Fruit fly (Drosophila melanogaster) whole organism, embryonic: Measurements from ENCODE around the gene Top3beta.

Experiments used
- Asciz ChIP-seq: fragments of 200-800 bp; sonication (Bioruptor generic); optimal IDR thresholded peaks from 2 replicates; lab custom pipeline; 2017; ENCODE audit warnings: missing biosample characterization, mild to moderate bottlenecking, missing genetic modification characterization, missing genetic modification reagents
- Atf6 ChIP-seq: fragments of 200-800 bp; sonication (Bioruptor generic); IDR thresholded peaks from 2 replicates; pipeline ENCODE4 v1.3.6; 2022; ENCODE audit warnings: missing biosample characterization, missing genetic modification characterization
- Blimp-1 ChIP-seq: fragments of 200-800 bp; sonication (Bioruptor generic); optimal IDR thresholded peaks from 3 replicates; lab custom pipeline; 2018; ENCODE audit warnings: missing biosample characterization, missing genetic modification characterization, mild to moderate bottlenecking, moderate library complexity, missing genetic modification reagents
- CG1024 ChIP-seq: fragments of 200-800 bp; sonication (Bioruptor generic); IDR thresholded peaks from 2 replicates; pipeline ENCODE4 v1.3.6; 2022; ENCODE audit warnings: missing biosample characterization, missing genetic modification characterization
- CG10462 ChIP-seq: fragments of 200-800 bp; sonication (Bioruptor generic); optimal IDR thresholded peaks from 2 replicates; lab custom pipeline; 2016; ENCODE audit warnings: missing biosample characterization, missing genetic modification characterization
- CG11085 ChIP-seq: fragments of 200-800 bp; sonication (Bioruptor generic); IDR thresholded peaks from 2 replicates; pipeline ENCODE4 v1.3.6; 2022; ENCODE audit warnings: missing biosample characterization, missing genetic modification characterization
- CG11504 ChIP-seq: fragments of 200-800 bp; sonication (Bioruptor generic); optimal IDR thresholded peaks from 3 replicates; lab custom pipeline; 2019; ENCODE audit warnings: missing biosample characterization, mild to moderate bottlenecking, missing genetic modification characterization, moderate library complexity
- CG11723 ChIP-seq: fragments of 200-800 bp; sonication (Bioruptor generic); optimal IDR thresholded peaks from 2 replicates; lab custom pipeline; 2017; ENCODE audit warnings: missing biosample characterization, mild to moderate bottlenecking, missing genetic modification characterization
- CG13123 ChIP-seq: fragments of 200-800 bp; sonication (Bioruptor generic); optimal IDR thresholded peaks from 2 replicates; lab custom pipeline; 2016; ENCODE audit warnings: missing biosample characterization, missing genetic modification characterization
- CG13775 ChIP-seq: fragments of 200-800 bp; sonication (Bioruptor generic); optimal IDR thresholded peaks from 3 replicates; lab custom pipeline; 2017; ENCODE audit warnings: missing biosample characterization, mild to moderate bottlenecking, missing genetic modification characterization
- CG15073 ChIP-seq: fragments of 200-800 bp; sonication (Bioruptor generic); optimal IDR thresholded peaks from 2 replicates; lab custom pipeline; 2016; ENCODE audit warnings: missing biosample characterization, missing genetic modification characterization
- CG1647 ChIP-seq: fragments of 200-800 bp; sonication (Bioruptor generic); optimal IDR thresholded peaks from 3 replicates; lab custom pipeline; 2016; ENCODE audit warnings: missing biosample characterization, missing genetic modification characterization
- CG17328 ChIP-seq: fragments of 200-800 bp; sonication (Bioruptor generic); IDR thresholded peaks from 2 replicates; pipeline ENCODE4 v1.3.6; 2022; ENCODE audit warnings: missing biosample characterization, missing genetic modification characterization
- CG1832 ChIP-seq: fragments of 200-800 bp; sonication (Bioruptor generic); optimal IDR thresholded peaks from 2 replicates; lab custom pipeline; 2017; ENCODE audit warnings: missing biosample characterization, mild to moderate bottlenecking, missing genetic modification characterization, inconsistent platforms
- CG32767 ChIP-seq: fragments of 200-800 bp; sonication (Bioruptor generic); IDR thresholded peaks from 2 replicates; pipeline ENCODE4 v1.3.6; 2022; ENCODE audit warnings: missing biosample characterization, missing genetic modification characterization
- CG3407 ChIP-seq: fragments of 200-800 bp; sonication (Bioruptor generic); optimal IDR thresholded peaks from 2 replicates; lab custom pipeline; 2018; ENCODE audit warnings: missing biosample characterization, mild to moderate bottlenecking, missing genetic modification characterization
- CG34224 ChIP-seq: fragments of 200-800 bp; sonication (Bioruptor generic); IDR thresholded peaks from 3 replicates; pipeline ENCODE4 v1.3.6; 2022; ENCODE audit warnings: missing biosample characterization, missing genetic modification characterization; ENCODE audit not compliant: partially characterized antibody
- CG4328 ChIP-seq: fragments of 200-800 bp; sonication (Bioruptor generic); optimal IDR thresholded peaks from 3 replicates; lab custom pipeline; 2017; ENCODE audit warnings: missing biosample characterization, missing genetic modification reagents, missing genetic modification characterization
- CG4617 ChIP-seq: fragments of 200-800 bp; sonication (Bioruptor generic); optimal IDR thresholded peaks from 3 replicates; lab custom pipeline; 2016; ENCODE audit warnings: missing biosample characterization, missing genetic modification characterization, borderline replicate concordance
- CG9727 ChIP-seq: fragments of 200-800 bp; sonication (Bioruptor generic); optimal IDR thresholded peaks from 3 replicates; lab custom pipeline; 2017; ENCODE audit warnings: missing biosample characterization, mild to moderate bottlenecking, missing genetic modification characterization
- CG9817 ChIP-seq: fragments of 200-800 bp; sonication (Bioruptor generic); optimal IDR thresholded peaks from 2 replicates; lab custom pipeline; 2018; ENCODE audit warnings: missing biosample characterization, mild to moderate bottlenecking, missing genetic modification characterization, moderate library complexity
- CTCF ChIP-seq: fragments of 200-800 bp; sonication (Bioruptor generic); optimal IDR thresholded peaks from 2 replicates; lab custom pipeline; 2017; ENCODE audit warnings: missing biosample characterization, mild to moderate bottlenecking, missing genetic modification characterization, moderate library complexity
- D19B ChIP-seq: fragments of 200-800 bp; sonication (Bioruptor generic); optimal IDR thresholded peaks from 2 replicates; lab custom pipeline; 2017; ENCODE audit warnings: missing biosample characterization, mild to moderate bottlenecking, missing genetic modification characterization
- Dad ChIP-seq: fragments of 200-800 bp; sonication (Bioruptor generic); optimal IDR thresholded peaks from 3 replicates; lab custom pipeline; 2016; ENCODE audit warnings: missing biosample characterization, missing genetic modification characterization
- Fer3 ChIP-seq: fragments of 200-800 bp; sonication (Bioruptor generic); optimal IDR thresholded peaks from 2 replicates; lab custom pipeline; 2018; ENCODE audit warnings: missing biosample characterization, mild to moderate bottlenecking, missing genetic modification characterization, moderate library complexity
- HLH3B ChIP-seq: fragments of 200-800 bp; sonication (Bioruptor generic); IDR thresholded peaks from 2 replicates; pipeline ENCODE4 v1.3.6; 2022; ENCODE audit warnings: missing biosample characterization, missing genetic modification characterization
- HLH54F ChIP-seq: fragments of 200-800 bp; sonication (Bioruptor generic); optimal IDR thresholded peaks from 3 replicates; lab custom pipeline; 2016; ENCODE audit warnings: missing biosample characterization, missing genetic modification characterization
- Hey ChIP-seq: fragments of 200-800 bp; sonication (Bioruptor generic); optimal IDR thresholded peaks from 3 replicates; lab custom pipeline; 2018; ENCODE audit warnings: missing biosample characterization, mild to moderate bottlenecking, missing genetic modification characterization
- Myb ChIP-seq: fragments of 200-800 bp; sonication (Bioruptor generic); optimal IDR thresholded peaks from 2 replicates; lab custom pipeline; 2016; ENCODE audit warnings: missing biosample characterization, missing genetic modification characterization
- Nf-YB ChIP-seq: fragments of 200-800 bp; sonication (Bioruptor generic); optimal IDR thresholded peaks from 3 replicates; lab custom pipeline; 2019; ENCODE audit warnings: missing biosample characterization, mild to moderate bottlenecking, missing genetic modification characterization, moderate library complexity
- Sox100B ChIP-seq: fragments of 200-800 bp; sonication (Bioruptor generic); optimal IDR thresholded peaks from 3 replicates; lab custom pipeline; 2018; ENCODE audit warnings: missing biosample characterization, mild to moderate bottlenecking, missing genetic modification characterization
- abd-A ChIP-seq: fragments of 200-800 bp; sonication (Bioruptor generic); optimal IDR thresholded peaks from 3 replicates; lab custom pipeline; 2019; ENCODE audit warnings: missing biosample characterization, mild to moderate bottlenecking, missing genetic modification characterization, moderate library complexity
- al ChIP-seq: fragments of 200-800 bp; sonication (Bioruptor generic); IDR thresholded peaks from 2 replicates; pipeline ENCODE4 v1.3.6; 2022; ENCODE audit warnings: missing biosample characterization, missing genetic modification characterization
- ap ChIP-seq: fragments of 200-800 bp; sonication (Bioruptor generic); IDR thresholded peaks from 2 replicates; pipeline ENCODE4 v1.3.6; 2022; ENCODE audit warnings: missing biosample characterization, missing genetic modification characterization
- bcd ChIP-seq: fragments of 200-800 bp; sonication (Bioruptor generic); optimal IDR thresholded peaks from 2 replicates; lab custom pipeline; 2017; ENCODE audit warnings: missing biosample characterization, mild to moderate bottlenecking, missing genetic modification characterization
- bowl ChIP-seq: fragments of 200-800 bp; sonication (Bioruptor generic); IDR thresholded peaks from 2 replicates; pipeline ENCODE4 v1.3.6; 2022; ENCODE audit warnings: missing biosample characterization, missing genetic modification characterization
- corto ChIP-seq: fragments of 200-800 bp; sonication (Bioruptor generic); optimal IDR thresholded peaks from 2 replicates; lab custom pipeline; 2016; ENCODE audit warnings: missing biosample characterization, mild to moderate bottlenecking, missing genetic modification characterization, moderate library complexity
- dan ChIP-seq: fragments of 200-800 bp; sonication (Bioruptor generic); IDR thresholded peaks from 2 replicates; pipeline ENCODE4 v1.3.6; 2022; ENCODE audit warnings: missing biosample characterization, missing genetic modification characterization
- dmrt99B ChIP-seq: fragments of 200-800 bp; sonication (Bioruptor generic); optimal IDR thresholded peaks from 2 replicates; lab custom pipeline; 2018; ENCODE audit warnings: missing biosample characterization, mild to moderate bottlenecking, missing genetic modification characterization, moderate library complexity
- esg ChIP-seq: fragments of 200-800 bp; sonication (Bioruptor generic); conservative IDR thresholded peaks from 2 replicates; pipeline ENCODE4 v1.3.6; 2022; ENCODE audit warnings: missing biosample characterization, missing genetic modification characterization
- ftz-f1 ChIP-seq: fragments of 200-800 bp; sonication (Bioruptor generic); optimal IDR thresholded peaks from 2 replicates; lab custom pipeline; 2016; ENCODE audit warnings: missing biosample characterization, missing genetic modification characterization
- fu2 ChIP-seq: fragments of 200-800 bp; sonication (Bioruptor generic); optimal IDR thresholded peaks from 2 replicates; lab custom pipeline; 2016; ENCODE audit warnings: missing biosample characterization, missing genetic modification characterization
- grau ChIP-seq: fragments of 200-800 bp; optimal IDR thresholded peaks from 3 replicates; lab custom pipeline; 2019; ENCODE audit warnings: missing biosample characterization, mild to moderate bottlenecking, missing genetic modification characterization, moderate library complexity
- nerfin-2 ChIP-seq: fragments of 200-800 bp; sonication (Bioruptor generic); IDR thresholded peaks from 2 replicates; pipeline ENCODE4 v1.3.6; 2022; ENCODE audit warnings: missing biosample characterization, missing genetic modification characterization; ENCODE audit not compliant: partially characterized antibody
- otp ChIP-seq: fragments of 200-800 bp; sonication (Bioruptor generic); IDR thresholded peaks from 3 replicates; pipeline ENCODE4, ENCODE4 v1.3.6; 2022; ENCODE audit warnings: missing biosample characterization, missing genetic modification characterization
- repo ChIP-seq: fragments of 200-800 bp; sonication (Bioruptor generic); optimal IDR thresholded peaks from 2 replicates; lab custom pipeline; 2016; ENCODE audit warnings: missing biosample characterization, missing genetic modification characterization
- sisA ChIP-seq: fragments of 200-800 bp; sonication (Bioruptor generic); IDR thresholded peaks from 2 replicates; pipeline ENCODE4 v1.3.6; 2022; ENCODE audit warnings: missing biosample characterization, missing genetic modification characterization
- slou ChIP-seq: fragments of 200-800 bp; sonication (Bioruptor generic); optimal IDR thresholded peaks from 3 replicates; lab custom pipeline; 2016; ENCODE audit warnings: missing biosample characterization, missing genetic modification characterization
- slp2 ChIP-seq: fragments of 200-800 bp; sonication (Bioruptor generic); optimal IDR thresholded peaks from 2 replicates; lab custom pipeline; 2016; ENCODE audit warnings: missing biosample characterization, missing genetic modification characterization
- toy ChIP-seq: fragments of 200-800 bp; sonication (Bioruptor generic); IDR thresholded peaks from 2 replicates; pipeline ENCODE4 v1.3.6; 2022; ENCODE audit warnings: missing biosample characterization, missing genetic modification characterization
- ttk ChIP-seq: fragments of 200-800 bp; sonication (Bioruptor generic); IDR thresholded peaks from 2 replicates; pipeline ENCODE4 v2.1.2; 2022; ENCODE audit warnings: missing biosample characterization, missing genetic modification characterization
- tup ChIP-seq: fragments of 200-800 bp; sonication (Bioruptor generic); optimal IDR thresholded peaks from 2 replicates; lab custom pipeline; 2016; ENCODE audit warnings: missing biosample characterization, mild to moderate bottlenecking, missing genetic modification characterization, moderate library complexity
- twi ChIP-seq: fragments of 200-800 bp; optimal IDR thresholded peaks from 2 replicates; lab custom pipeline; 2019; ENCODE audit warnings: missing biosample characterization, mild to moderate bottlenecking, missing genetic modification characterization, moderate library complexity

The Top3beta gene

dm6 chrX:6287842-6288241 is at the start of gene Top3beta, which contains the start of gene wuho (continued):
- TF ChIP-seq CG4328 (GFP tag; lab: Kevin White, UChicago) (no peak), Asciz (GFP tag; lab: Kevin White, UChicago) (no peak), HLH54F (peak; percentile 39), CG17328 (GFP tag; lab: Robert Waterston, UW) (no peak), bcd (GFP tag; lab: Kevin White, UChicago) (peak; percentile 68), CTCF (GFP tag; lab: Kevin White, UChicago) (peak; percentile 29), al (no peak), CG9727 (GFP tag; lab: Kevin White, UChicago) (no peak), esg (GFP tag; lab: Robert Waterston, UW) (no peak), sisA (GFP tag; lab: Robert Waterston, UW) (no peak), nerfin-2 (GFP tag; lab: Robert Waterston, UW) (peak; percentile 18; the same call in 1 of the 2 replicates), repo (peak; percentile 7), dan (no peak), fu2 (GFP tag; lab: Kevin White, UChicago) (no peak), ttk (GFP tag; lab: Robert Waterston, UW) (no peak), CG32767 (GFP tag; lab: Robert Waterston, UW) (0 out of 2 replicates have a peak, but pooled peaks have one; percentile 13), ap (GFP tag; lab: Robert Waterston, UW) (no peak), CG10462 (no peak), CG11085 (GFP tag; lab: Robert Waterston, UW) (no peak), CG1647 (GFP tag; lab: Kevin White, UChicago) (no peak), Fer3 (peak; percentile 15), ftz-f1 (GFP tag; lab: Kevin White, UChicago) (peak; percentile 58), otp (GFP tag; lab: Robert Waterston, UW) (no peak), HLH3B (no peak), Blimp-1 (no peak), CG15073 (GFP tag; lab: Kevin White, UChicago) (no peak), tup (GFP tag; lab: Kevin White, UChicago) (no peak), CG4617 (GFP tag; lab: Kevin White, UChicago) (peak; percentile 97), bowl (no peak), twi (tag; lab: Kevin White, UChicago) (peak; percentile 23), Myb (GFP tag; lab: Kevin White, UChicago) (peak; percentile 76), grau (peak; percentile 40), CG9817 (tag; lab: Kevin White, UChicago) (no peak), Atf6 (no peak), CG11723 (GFP tag; lab: Kevin White, UChicago) (no peak), corto (GFP tag; lab: Kevin White, UChicago) (no peak), Dad (GFP tag; lab: Kevin White, UChicago) (peak; percentile 7), slou (GFP tag; lab: Kevin White, UChicago) (no peak), Hey (tag; lab: Kevin White, UChicago) (no peak), dmrt99B (tag; lab: Kevin White, UChicago) (no peak), CG13123 (GFP tag; lab: Kevin White, UChicago) (no peak), CG1832 (GFP tag; lab: Kevin White, UChicago) (no peak), D19B (GFP tag; lab: Kevin White, UChicago) (no peak), abd-A (tag; lab: Kevin White, UChicago) (no peak), Sox100B (GFP tag; lab: Kevin White, UChicago) (no peak), CG13775 (GFP tag; lab: Kevin White, UChicago) (no peak), toy (no peak), CG11504 (no peak), CG34224 (GFP tag; lab: Robert Waterston, UW) (peak; percentile 71), CG1024 (GFP tag; lab: Robert Waterston, UW) (no peak), slp2 (GFP tag; lab: Kevin White, UChicago) (no peak), Nf-YB (GFP tag; lab: Kevin White, UChicago) (peak; percentile 54), CG3407 (GFP tag; lab: Kevin White, UChicago) (no peak)
